Fruit fly (Drosophila melanogaster) S2 (cell line): Measurements from ENCODE around the gene TwdlM.

Experiments
- CG8478 ChIP-seq: fragments of >200 bp; optimal IDR thresholded peaks from 2 replicates; lab custom pipeline; 2018
- CTCF ChIP-seq, 2 experiments: fragments of >200 bp; optimal IDR thresholded peaks; 2 replicates each; lab custom pipeline; 2018

- TF ChIP-seq CTCF (optimal IDR thresholded peaks at IDR 0.05; lab: Kevin White, UChicago) (no peak), CG8478 (lab: Kevin White, UChicago) (no peak)
Measured at dm6 chr3R:26623493-26623956, 4.6 kb downstream of the TwdlM start, which contains the start of gene TwdlB.
